Fruit fly (Drosophila melanogaster) whole organism, embryonic: ENCODE results near the gene CG7781.
A peak's percentile ranks its signal among the peaks of the same experiment; 100 is the strongest.

Experiments used
- B-H1 ChIP-seq: fragments of 200-800 bp; sonication (Bioruptor generic); IDR thresholded peaks from 3 replicates; pipeline ENCODE4 v1.3.6; 2022; ENCODE audit warnings: missing biosample characterization, missing genetic modification characterization
- Blimp-1 ChIP-seq: fragments of 200-800 bp; sonication (Bioruptor generic); optimal IDR thresholded peaks from 3 replicates; lab custom pipeline; 2018; ENCODE audit warnings: missing biosample characterization, missing genetic modification characterization, mild to moderate bottlenecking, moderate library complexity, missing genetic modification reagents
- Bteb2 ChIP-seq: fragments of 200-800 bp; sonication (Bioruptor generic); optimal IDR thresholded peaks from 2 replicates; lab custom pipeline; 2016; ENCODE audit warnings: missing biosample characterization, missing genetic modification characterization
- CG10147 ChIP-seq: fragments of 200-800 bp; sonication (Bioruptor generic); optimal IDR thresholded peaks from 2 replicates; lab custom pipeline; 2019; ENCODE audit warnings: missing biosample characterization, mild to moderate bottlenecking, missing genetic modification characterization, moderate library complexity
- CG11695 ChIP-seq: fragments of 200-800 bp; sonication (Bioruptor generic); IDR thresholded peaks from 3 replicates; pipeline ENCODE4 v1.3.6; 2022; ENCODE audit warnings: missing biosample characterization, missing genetic modification characterization
- CG33213 ChIP-seq: fragments of 200-800 bp; sonication (Bioruptor generic); optimal IDR thresholded peaks from 3 replicates; lab custom pipeline; 2016; ENCODE audit warnings: missing biosample characterization, missing genetic modification characterization
- CG9215 ChIP-seq: fragments of 200-800 bp; sonication (Bioruptor generic); IDR thresholded peaks from 2 replicates; pipeline ENCODE4 v1.3.6; 2022; ENCODE audit warnings: missing biosample characterization, missing genetic modification characterization
- CG9932 ChIP-seq: fragments of 200-800 bp; sonication (Bioruptor generic); IDR thresholded peaks from 2 replicates; pipeline ENCODE4 v1.3.6; 2022; ENCODE audit warnings: missing biosample characterization, missing genetic modification characterization
- Drgx ChIP-seq: fragments of 200-800 bp; sonication (Bioruptor generic); IDR thresholded peaks from 2 replicates; pipeline ENCODE4 v1.3.6; 2022; ENCODE audit warnings: missing biosample characterization, missing genetic modification characterization
- NFAT ChIP-seq: fragments of 200-800 bp; sonication (Bioruptor generic); IDR thresholded peaks from 2 replicates; pipeline ENCODE4 v1.3.6; 2022; ENCODE audit warnings: missing biosample characterization, missing genetic modification characterization
- bsh ChIP-seq, 2 experiments: fragments of 200-800 bp; sonication (Bioruptor generic); optimal IDR thresholded peaks; 2 replicates each; lab custom pipeline; 2017 to 2018; ENCODE audit warnings: mild to moderate bottlenecking in 2 of 2, missing biosample characterization in 2 of 2, missing genetic modification characterization in 2 of 2, moderate library complexity in 1 of 2
- chinmo ChIP-seq: fragments of 200-800 bp; sonication (Bioruptor generic); IDR thresholded peaks from 4 replicates; pipeline ENCODE4 v1.3.6; 2022; ENCODE audit warnings: missing biosample characterization, missing genetic modification characterization; ENCODE audit not compliant: partially characterized antibody
- en ChIP-seq: fragments of 200-800 bp; sonication (Bioruptor generic); optimal IDR thresholded peaks from 2 replicates; lab custom pipeline; 2016; ENCODE audit warnings: missing biosample characterization, missing genetic modification characterization
- org-1 ChIP-seq: fragments of 200-800 bp; sonication (Bioruptor generic); optimal IDR thresholded peaks from 2 replicates; lab custom pipeline; 2017; ENCODE audit warnings: missing biosample characterization, missing genetic modification characterization
- tin ChIP-seq: fragments of 200-800 bp; sonication (Bioruptor generic); optimal IDR thresholded peaks from 3 replicates; lab custom pipeline; 2016; ENCODE audit warnings: missing biosample characterization, missing genetic modification characterization
- vnd ChIP-seq: fragments of 200-800 bp; sonication (Bioruptor generic); IDR thresholded peaks from 3 replicates; pipeline ENCODE4 v1.3.6; 2022; ENCODE audit warnings: missing biosample characterization, missing genetic modification characterization; ENCODE audit not compliant: partially characterized antibody

Gene CG7781

DNA sequence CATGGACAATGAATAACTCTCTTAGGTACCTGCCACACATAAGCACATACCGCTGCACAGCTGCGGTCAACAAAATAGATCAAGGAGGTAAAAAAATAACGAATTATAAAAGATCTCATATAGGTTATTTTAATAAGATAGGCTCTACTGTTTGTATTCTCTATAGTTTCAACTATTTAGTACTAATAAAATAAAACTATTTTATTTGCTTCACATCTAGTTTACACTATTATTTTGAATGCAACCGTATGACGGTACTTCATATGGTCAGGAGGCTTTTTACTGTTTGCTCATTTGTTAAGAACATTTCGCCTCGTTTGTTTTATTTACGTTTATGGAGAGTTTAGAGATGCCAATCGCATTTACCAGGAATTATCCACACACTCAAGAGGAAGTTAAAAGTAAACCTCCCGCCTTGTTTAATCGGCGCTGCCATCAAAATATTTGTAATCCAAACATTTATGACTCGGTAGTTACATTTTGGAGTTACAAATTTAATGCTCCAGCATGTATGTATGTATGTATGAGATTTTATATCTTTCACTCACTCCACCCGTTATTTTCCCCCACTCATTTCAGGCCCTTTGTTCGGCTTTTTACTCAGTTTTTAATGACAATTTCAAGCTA lies 50.1 kb downstream of the CG7781 start (continued):
- peak; percentile 59 for TF ChIP-seq org-1
- TF ChIP-seq bsh (GFP tag; optimal IDR thresholded peaks at IDR 0.05; lab: Kevin White, UChicago): peak in 1 of 2 experiments; percentile 85
- TF ChIP-seq en (GFP tag; lab: Kevin White, UChicago): peak; percentile 13
- no peak for TF ChIP-seq CG9932 (GFP tag; lab: Robert Waterston, UW)
- TF ChIP-seq chinmo: no peak
- TF ChIP-seq CG10147 (GFP tag; lab: Kevin White, UChicago): peak; percentile 57
- TF ChIP-seq tin (GFP tag; lab: Kevin White, UChicago): peak; percentile 53
- TF ChIP-seq CG9215: no peak
- TF ChIP-seq NFAT (GFP tag; lab: Robert Waterston, UW): no peak
- TF ChIP-seq CG11695: peak; percentile 72
- TF ChIP-seq Drgx (GFP tag; lab: Robert Waterston, UW): peak; percentile 77
- TF ChIP-seq B-H1 (GFP tag; lab: Robert Waterston, UW): no peak; the same call in 2 of the 3 replicates
- no peak for TF ChIP-seq CG33213 (GFP tag; lab: Kevin White, UChicago)
- peak; percentile 19 for TF ChIP-seq Bteb2 (GFP tag; lab: Kevin White, UChicago)
- TF ChIP-seq, all 482 proteins: peak for 232

DNA sequence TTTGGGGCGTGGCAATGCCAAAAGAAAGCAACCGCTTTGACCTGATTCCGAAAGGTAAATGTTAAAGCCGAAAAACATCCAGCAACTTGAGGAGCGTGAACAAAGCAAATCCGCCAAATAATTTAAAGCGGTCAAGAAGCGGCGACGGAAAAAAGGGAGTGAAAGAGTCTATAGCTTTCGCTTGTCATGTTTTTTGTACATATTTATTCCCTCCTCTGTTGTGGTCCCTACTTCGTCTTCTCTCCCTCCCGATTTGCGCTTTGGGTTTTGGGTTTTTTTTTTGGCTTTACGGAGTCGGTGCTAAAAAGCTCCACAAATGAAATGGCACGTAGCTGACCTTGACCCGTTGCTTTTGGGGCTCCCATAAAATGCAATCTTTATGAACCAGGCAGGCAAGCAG lies 51.1 kb downstream of the CG7781 start:
- TF ChIP-seq CG9215: no peak
- TF ChIP-seq Blimp-1: peak; percentile 5
- TF ChIP-seq vnd (GFP tag; lab: Robert Waterston, UW): no peak
